Fruit fly (Drosophila melanogaster): ENCODE data around the gene ninaG.

The ninaG gene

dm6 chr3R:11418568-11418967 is 2.9 kb downstream of the ninaG start, which contains the start of the genes bumpel and CG45676:
Gene bumpel, minus strand, starts transcription at chr3R:11418668.
Gene CG45676, plus strand, starts transcription at chr3R:11418885.
- TF ChIP-seq Eip78C (GFP tag) = no peak
- no peak for TF ChIP-seq Hr39 (GFP tag; optimal IDR thresholded peaks at IDR 0.05)
- no peak for TF ChIP-seq Hr4 (GFP tag; optimal IDR thresholded peaks at IDR 0.05)
- TF ChIP-seq CG32006 (GFP tag; optimal IDR thresholded peaks at IDR 0.05) = no peak
- TF ChIP-seq CG31627 (GFP tag; optimal IDR thresholded peaks at IDR 0.05) = no peak
- no peak for TF ChIP-seq Sox102F (GFP tag; optimal IDR thresholded peaks at IDR 0.05)
- no peak for TF ChIP-seq topi (GFP tag; optimal IDR thresholded peaks at IDR 0.05)
- TF ChIP-seq CG10631 (GFP tag; optimal IDR thresholded peaks at IDR 0.05) = no peak
- TF ChIP-seq Eip93F (GFP tag; optimal IDR thresholded peaks at IDR 0.05) = no peak
- no peak for TF ChIP-seq net (GFP tag; optimal IDR thresholded peaks at IDR 0.05)
- no peak for TF ChIP-seq CG3919 (GFP tag; optimal IDR thresholded peaks at IDR 0.05)

- TF ChIP-seq Lpt (GFP tag; optimal IDR thresholded peaks at IDR 0.05) = no peak
- no peak for TF ChIP-seq CG6808 (GFP tag; optimal IDR thresholded peaks at IDR 0.05)
- no peak for TF ChIP-seq CG7368 (GFP tag; optimal IDR thresholded peaks at IDR 0.05)
- TF ChIP-seq fd85E (GFP tag; optimal IDR thresholded peaks at IDR 0.05) = no peak
- no peak for TF ChIP-seq CG11762 (GFP tag; optimal IDR thresholded peaks at IDR 0.05; ENCODE audit: insufficient read depth)
- TF ChIP-seq CG8119 (GFP tag; IDR thresholded peaks at IDR 0.05) = no peak
Observed at dm6 chr3R:11412371-11412770, 9.1 kb downstream of the ninaG start, which contains the start of gene Ipo9. Gene Ipo9, plus strand, starts transcription at chr3R:11412522.

dm6 chr3R:11409667-11410137 is 11.8 kb downstream of the ninaG start, which contains the start of the genes mgr and Irbp:
Gene mgr, minus strand, starts transcription at chr3R:11409875.
Gene Irbp, plus strand, starts transcription at chr3R:11410047.
- TF ChIP-seq CG9139 (GFP tag; optimal IDR thresholded peaks at IDR 0.05) (peak; percentile 68), CG8319 (GFP tag; optimal IDR thresholded peaks at IDR 0.05) (peak; percentile 60), CG32006 (GFP tag; optimal IDR thresholded peaks at IDR 0.05) (peak; percentile 87), CG34406 (GFP tag; optimal IDR thresholded peaks at IDR 0.05) (peak; percentile 90), Eip93F (GFP tag; optimal IDR thresholded peaks at IDR 0.05) (no peak), CG8119 (GFP tag; IDR thresholded peaks at IDR 0.05) (peak; percentile 85), acj6 (GFP tag; optimal IDR thresholded peaks at IDR 0.05) (peak; percentile 84), pdm3 (GFP tag; optimal IDR thresholded peaks at IDR 0.05) (no peak), Eip78C (GFP tag) (no peak), dac (GFP tag; optimal IDR thresholded peaks at IDR 0.05) (peak; percentile 78), vri (GFP tag; optimal IDR thresholded peaks at IDR 0.05) (no peak), Hr4 (GFP tag; optimal IDR thresholded peaks at IDR 0.05) (no peak), Smox (GFP tag; optimal IDR thresholded peaks at IDR 0.05) (no peak), dsx (GFP tag; optimal IDR thresholded peaks at IDR 0.05; ENCODE audit: poor library complexity, severe bottlenecking) (peak; percentile 86), Eip75B (GFP tag; optimal IDR thresholded peaks at IDR 0.05) (no peak), CG3919 (GFP tag; optimal IDR thresholded peaks at IDR 0.05) (peak; percentile 85), Ets96B (tag; optimal IDR thresholded peaks at IDR 0.05) (peak; percentile 71), CG31627 (GFP tag; optimal IDR thresholded peaks at IDR 0.05) (peak; percentile 61), achi (GFP tag; optimal IDR thresholded peaks at IDR 0.05) (peak; percentile 90), salr (GFP tag; optimal IDR thresholded peaks at IDR 0.05) (no peak), CG10631 (GFP tag; optimal IDR thresholded peaks at IDR 0.05) (peak; percentile 92), eg (GFP tag; IDR thresholded peaks at IDR 0.05) (peak; percentile 90), Hr39 (GFP tag; optimal IDR thresholded peaks at IDR 0.05) (no peak), Sox14 (GFP tag; optimal IDR thresholded peaks at IDR 0.05) (peak; percentile 63), CG6163 (GFP tag; IDR thresholded peaks at IDR 0.05) (peak; percentile 89), CG10669 (GFP tag; optimal IDR thresholded peaks at IDR 0.05) (peak; percentile 84), Sox102F (GFP tag; optimal IDR thresholded peaks at IDR 0.05) (no peak), net (GFP tag; optimal IDR thresholded peaks at IDR 0.05) (peak; percentile 77), Sox15 (GFP tag; optimal IDR thresholded peaks at IDR 0.05) (peak; percentile 65), cyc (GFP tag; optimal IDR thresholded peaks at IDR 0.05) (peak; percentile 60), CG6808 (GFP tag; optimal IDR thresholded peaks at IDR 0.05) (no peak), Met (GFP tag; optimal IDR thresholded peaks at IDR 0.05) (no peak), CG6854 (GFP tag; optimal IDR thresholded peaks at IDR 0.05) (no peak), fd85E (GFP tag; optimal IDR thresholded peaks at IDR 0.05) (no peak), Lpt (GFP tag; optimal IDR thresholded peaks at IDR 0.05) (peak; percentile 59), lz (GFP tag; optimal IDR thresholded peaks at IDR 0.05) (peak; percentile 75), CG16779 (tag; optimal IDR thresholded peaks at IDR 0.05) (peak; percentile 58), spab (GFP tag; optimal IDR thresholded peaks at IDR 0.05) (no peak), Gug (GFP tag; IDR thresholded peaks at IDR 0.05) (peak; percentile 91), CG15336 (GFP tag; IDR thresholded peaks at IDR 0.05) (no peak; the same call in none of the 2 replicates), CG1621 (tag; optimal IDR thresholded peaks at IDR 0.05) (peak; percentile 69), ss (GFP tag; optimal IDR thresholded peaks at IDR 0.05) (peak in 1 of 2 experiments; percentile 81)

Data from whole organism, prepupa.